Fruit fly (Drosophila melanogaster) whole organism, embryonic: ENCODE data around the gene CG42763.
A peak's percentile ranks its signal among the peaks of the same experiment; 100 is the strongest.

Experiments used
- CG11696 ChIP-seq: fragments of 200-800 bp; sonication (Bioruptor generic); IDR thresholded peaks from 2 replicates; pipeline ENCODE4 v1.3.6; 2022; ENCODE audit warnings: missing biosample characterization, missing genetic modification characterization
- CG11723 ChIP-seq: fragments of 200-800 bp; sonication (Bioruptor generic); optimal IDR thresholded peaks from 2 replicates; lab custom pipeline; 2017; ENCODE audit warnings: missing biosample characterization, mild to moderate bottlenecking, missing genetic modification characterization
- CG12219 ChIP-seq: fragments of 200-800 bp; sonication (Bioruptor generic); optimal IDR thresholded peaks from 3 replicates; lab custom pipeline; 2018; ENCODE audit warnings: missing biosample characterization, mild to moderate bottlenecking, missing genetic modification characterization
- CG12391 ChIP-seq: fragments of 200-800 bp; sonication (Bioruptor generic); optimal IDR thresholded peaks from 3 replicates; lab custom pipeline; 2018; ENCODE audit warnings: missing biosample characterization, mild to moderate bottlenecking, missing genetic modification characterization, moderate library complexity
- CG13424 ChIP-seq: fragments of 200-800 bp; sonication (Bioruptor generic); optimal IDR thresholded peaks from 2 replicates; lab custom pipeline; 2019; ENCODE audit warnings: missing biosample characterization, mild to moderate bottlenecking, missing genetic modification characterization, moderate library complexity
- CG14441 ChIP-seq: fragments of 200-800 bp; sonication (Bioruptor generic); IDR thresholded peaks from 2 replicates; pipeline ENCODE4 v1.3.6; 2022; ENCODE audit warnings: missing biosample characterization, missing genetic modification characterization
- CG15269 ChIP-seq: fragments of 200-800 bp; sonication (Bioruptor generic); optimal IDR thresholded peaks from 2 replicates; lab custom pipeline; 2018; ENCODE audit warnings: missing biosample characterization, mild to moderate bottlenecking, missing genetic modification characterization, moderate library complexity
- CG15514 ChIP-seq: fragments of 200-800 bp; sonication (Bioruptor generic); optimal IDR thresholded peaks from 3 replicates; lab custom pipeline; 2017; ENCODE audit warnings: missing biosample characterization, missing genetic modification characterization, mild to moderate bottlenecking, moderate library complexity, missing genetic modification reagents
- CG15696 ChIP-seq: fragments of 200-800 bp; sonication (Bioruptor generic); optimal IDR thresholded peaks from 2 replicates; lab custom pipeline; 2019; ENCODE audit warnings: missing biosample characterization, mild to moderate bottlenecking, missing genetic modification characterization, moderate library complexity
- CG17361 ChIP-seq: fragments of 200-800 bp; sonication (Bioruptor generic); IDR thresholded peaks from 3 replicates; pipeline ENCODE4 v1.3.6; 2022; ENCODE audit warnings: missing biosample characterization, missing genetic modification characterization
- CG17612 ChIP-seq: fragments of 200-800 bp; sonication (Bioruptor generic); IDR thresholded peaks from 2 replicates; pipeline ENCODE4 v1.3.6; 2022; ENCODE audit warnings: missing biosample characterization, missing genetic modification characterization
- CG17802 ChIP-seq: fragments of 200-800 bp; sonication (Bioruptor generic); optimal IDR thresholded peaks from 2 replicates; lab custom pipeline; 2018; ENCODE audit warnings: missing biosample characterization, mild to moderate bottlenecking, missing genetic modification characterization, moderate library complexity
- CG17912 ChIP-seq: fragments of 200-800 bp; sonication (Bioruptor generic); optimal IDR thresholded peaks from 2 replicates; lab custom pipeline; 2018; ENCODE audit warnings: missing biosample characterization, mild to moderate bottlenecking, missing genetic modification characterization
- CG18599 ChIP-seq: fragments of 200-800 bp; sonication (Bioruptor generic); optimal IDR thresholded peaks from 3 replicates; lab custom pipeline; 2017; ENCODE audit warnings: missing biosample characterization, missing genetic modification characterization, mild to moderate bottlenecking, moderate library complexity, missing genetic modification reagents
- CG6254 ChIP-seq: fragments of 200-800 bp; sonication (Bioruptor generic); optimal IDR thresholded peaks from 3 replicates; lab custom pipeline; 2017; ENCODE audit warnings: mild to moderate bottlenecking, missing biosample characterization, missing genetic modification reagents, missing genetic modification characterization
- CG6765 ChIP-seq: fragments of 200-800 bp; sonication (Bioruptor generic); optimal IDR thresholded peaks from 3 replicates; lab custom pipeline; 2017; ENCODE audit warnings: missing biosample characterization, mild to moderate bottlenecking, missing genetic modification characterization
- CG6813 ChIP-seq: fragments of 200-800 bp; sonication (Bioruptor generic); optimal IDR thresholded peaks from 2 replicates; lab custom pipeline; 2017; ENCODE audit warnings: missing biosample characterization, missing genetic modification characterization, mild to moderate bottlenecking, moderate library complexity, missing genetic modification reagents
- CkIIα-i1 ChIP-seq: fragments of 200-800 bp; sonication (Bioruptor generic); IDR thresholded peaks from 2 replicates; pipeline ENCODE4 v1.3.6; 2022; ENCODE audit warnings: missing biosample characterization, missing genetic modification characterization
- CrebB ChIP-seq: fragments of 200-800 bp; sonication (Bioruptor generic); optimal IDR thresholded peaks from 3 replicates; lab custom pipeline; 2018; ENCODE audit warnings: missing biosample characterization, mild to moderate bottlenecking, missing genetic modification characterization
- Drgx ChIP-seq: fragments of 200-800 bp; sonication (Bioruptor generic); IDR thresholded peaks from 2 replicates; pipeline ENCODE4 v1.3.6; 2022; ENCODE audit warnings: missing biosample characterization, missing genetic modification characterization
- Fer1 ChIP-seq: fragments of 200-800 bp; sonication (Bioruptor generic); optimal IDR thresholded peaks from 2 replicates; lab custom pipeline; 2017; ENCODE audit warnings: missing biosample characterization, mild to moderate bottlenecking, missing genetic modification characterization
- HHEX ChIP-seq: fragments of 200-800 bp; sonication (Bioruptor generic); optimal IDR thresholded peaks from 3 replicates; lab custom pipeline; 2017; ENCODE audit warnings: missing biosample characterization, mild to moderate bottlenecking, missing genetic modification characterization, missing genetic modification reagents
- HLH54F ChIP-seq: fragments of 200-800 bp; sonication (Bioruptor generic); optimal IDR thresholded peaks from 3 replicates; lab custom pipeline; 2016; ENCODE audit warnings: missing biosample characterization, missing genetic modification characterization
- NfI ChIP-seq: fragments of 200-800 bp; sonication (Bioruptor generic); optimal IDR thresholded peaks from 3 replicates; lab custom pipeline; 2018; ENCODE audit warnings: missing biosample characterization, mild to moderate bottlenecking, missing genetic modification characterization, moderate library complexity
- Oaz ChIP-seq: fragments of 200-800 bp; sonication (Bioruptor generic); IDR thresholded peaks from 2 replicates; pipeline ENCODE4 v1.3.6; 2022; ENCODE audit warnings: missing biosample characterization, missing genetic modification characterization
- PHDP ChIP-seq: fragments of 200-800 bp; sonication (Bioruptor generic); optimal IDR thresholded peaks from 3 replicates; lab custom pipeline; 2018; ENCODE audit warnings: missing biosample characterization, mild to moderate bottlenecking, missing genetic modification characterization, moderate library complexity
- Stat92E ChIP-seq, 3 experiments: fragments of >200 bp in 2 of 3; fragments of 200-800 bp in 1 of 3; sonication (Bioruptor generic) in 1 of 3; optimal IDR thresholded peaks; 2 replicates each; lab custom pipeline; 2017 to 2019; ENCODE audit warnings: missing biosample characterization in 3 of 3, missing genetic modification characterization in 3 of 3, mild to moderate bottlenecking in 1 of 3, moderate library complexity in 1 of 3
- TFAM ChIP-seq: fragments of 200-800 bp; sonication (Bioruptor generic); optimal IDR thresholded peaks from 2 replicates; lab custom pipeline; 2017; ENCODE audit warnings: missing biosample characterization, missing genetic modification characterization, inconsistent platforms
- Tbp ChIP-seq: fragments of >200 bp; optimal IDR thresholded peaks from 2 replicates; lab custom pipeline; 2018; ENCODE audit warnings: missing biosample characterization, missing genetic modification characterization
- Xrp1 ChIP-seq: fragments of 200-800 bp; sonication (Bioruptor generic); IDR thresholded peaks from 2 replicates; pipeline ENCODE4 v1.3.6; 2022; ENCODE audit warnings: missing biosample characterization, missing genetic modification characterization
- al ChIP-seq: fragments of 200-800 bp; sonication (Bioruptor generic); IDR thresholded peaks from 2 replicates; pipeline ENCODE4 v1.3.6; 2022; ENCODE audit warnings: missing biosample characterization, missing genetic modification characterization
- dmrt99B ChIP-seq: fragments of 200-800 bp; sonication (Bioruptor generic); optimal IDR thresholded peaks from 2 replicates; lab custom pipeline; 2018; ENCODE audit warnings: missing biosample characterization, mild to moderate bottlenecking, missing genetic modification characterization, moderate library complexity
- eve ChIP-seq, 2 experiments: fragments of >200 bp; optimal IDR thresholded peaks; 2 replicates each; lab custom pipeline; 2017; ENCODE audit warnings: missing biosample characterization in 2 of 2, missing genetic modification characterization in 2 of 2
- fd102C ChIP-seq: fragments of 200-800 bp; sonication (Bioruptor generic); optimal IDR thresholded peaks from 2 replicates; lab custom pipeline; 2018; ENCODE audit warnings: missing biosample characterization, mild to moderate bottlenecking, missing genetic modification characterization, moderate library complexity
- grau ChIP-seq: fragments of 200-800 bp; optimal IDR thresholded peaks from 3 replicates; lab custom pipeline; 2019; ENCODE audit warnings: missing biosample characterization, mild to moderate bottlenecking, missing genetic modification characterization, moderate library complexity
- grn ChIP-seq: fragments of 200-800 bp; sonication (Bioruptor generic); optimal IDR thresholded peaks from 3 replicates; lab custom pipeline; 2017; ENCODE audit warnings: missing biosample characterization, missing genetic modification characterization
- gro ChIP-seq: fragments of 200-800 bp; sonication (Bioruptor generic); optimal IDR thresholded peaks from 2 replicates; lab custom pipeline; 2016; ENCODE audit warnings: missing biosample characterization, missing genetic modification characterization
- kay ChIP-seq: fragments of 200-800 bp; sonication (Bioruptor generic); optimal IDR thresholded peaks from 2 replicates; lab custom pipeline; 2016; ENCODE audit warnings: missing biosample characterization, missing genetic modification characterization
- lbe ChIP-seq: fragments of 200-800 bp; sonication (Bioruptor generic); optimal IDR thresholded peaks from 2 replicates; lab custom pipeline; 2016; ENCODE audit warnings: missing biosample characterization, mild to moderate bottlenecking, missing genetic modification characterization
- mirr ChIP-seq: fragments of 200-800 bp; sonication (Bioruptor generic); optimal IDR thresholded peaks from 3 replicates; lab custom pipeline; 2018; ENCODE audit warnings: missing biosample characterization, mild to moderate bottlenecking, missing genetic modification characterization
- onecut ChIP-seq: fragments of 200-800 bp; sonication (Bioruptor generic); IDR thresholded peaks from 2 replicates; pipeline ENCODE4 v1.3.6; 2022; ENCODE audit warnings: missing biosample characterization, missing genetic modification characterization
- org-1 ChIP-seq: fragments of 200-800 bp; sonication (Bioruptor generic); optimal IDR thresholded peaks from 2 replicates; lab custom pipeline; 2017; ENCODE audit warnings: missing biosample characterization, missing genetic modification characterization
- scrt ChIP-seq: fragments of 200-800 bp; sonication (Bioruptor generic); optimal IDR thresholded peaks from 2 replicates; lab custom pipeline; 2018; ENCODE audit warnings: missing biosample characterization, mild to moderate bottlenecking, missing genetic modification characterization, moderate library complexity
- sug ChIP-seq: fragments of 200-800 bp; optimal IDR thresholded peaks from 2 replicates; lab custom pipeline; 2019; ENCODE audit warnings: missing biosample characterization, mild to moderate bottlenecking, missing genetic modification characterization, moderate library complexity
- tll ChIP-seq, 2 experiments: fragments of 200-800 bp in 1 of 2; fragments of >200 bp in 1 of 2; sonication (Bioruptor generic) in 1 of 2; optimal IDR thresholded peaks; 2 replicates each; lab custom pipeline; 2017 to 2019; ENCODE audit warnings: missing biosample characterization in 2 of 2, missing genetic modification characterization in 2 of 2, mild to moderate bottlenecking in 1 of 2, moderate library complexity in 1 of 2
- trem ChIP-seq: fragments of 200-800 bp; optimal IDR thresholded peaks from 3 replicates; lab custom pipeline; 2019; ENCODE audit warnings: missing biosample characterization, mild to moderate bottlenecking, missing genetic modification characterization, moderate library complexity
- ttk ChIP-seq: fragments of 200-800 bp; sonication (Bioruptor generic); IDR thresholded peaks from 2 replicates; pipeline ENCODE4 v2.1.2; 2022; ENCODE audit warnings: missing biosample characterization, missing genetic modification characterization

Gene CG42763

dm6 chr2L:8100489-8101352, 44.2 kb downstream of the CG42763 start (continued):
- peak; percentile 8 for TF ChIP-seq kay
- peak; percentile 53 for TF ChIP-seq gro (GFP tag; lab: Kevin White, UChicago)
- TF ChIP-seq CG11723 (GFP tag; lab: Kevin White, UChicago), result peak; percentile 10
- TF ChIP-seq Stat92E (GFP tag; optimal IDR thresholded peaks at IDR 0.05; lab: Kevin White, UChicago), result peak in 1 of 3 experiments; percentile 62
- TF ChIP-seq CG17612, result 0 out of 2 replicates have a peak, but pooled peaks have one; percentile 25
- TF ChIP-seq CG15696 (tag; lab: Kevin White, UChicago), result no peak
- TF ChIP-seq CkIIα-i1 (GFP tag; lab: Robert Waterston, UW), result no peak
- peak; percentile 11 for TF ChIP-seq Fer1
- TF ChIP-seq lbe (GFP tag; lab: Kevin White, UChicago), result peak; percentile 44
- TF ChIP-seq al (GFP tag; lab: Robert Waterston, UW), result no peak
- TF ChIP-seq CG12391, result peak; percentile 9
- TF ChIP-seq Tbp (GFP tag; lab: Kevin White, UChicago), result no peak
- TF ChIP-seq CrebB, result peak; percentile 12
- TF ChIP-seq Xrp1 (GFP tag; lab: Robert Waterston, UW), result 0 out of 2 replicates have a peak, but pooled peaks have one; percentile 27
- peak; percentile 23 for TF ChIP-seq CG6254 (GFP tag; lab: Kevin White, UChicago)
- TF ChIP-seq Oaz (GFP tag; lab: Robert Waterston, UW), result no peak
- no peak for TF ChIP-seq CG13424 (tag; lab: Kevin White, UChicago)
- peak; percentile 44 for TF ChIP-seq CG6813 (GFP tag; lab: Kevin White, UChicago)
- TF ChIP-seq CG6765 (GFP tag; lab: Kevin White, UChicago), result peak; percentile 2
- TF ChIP-seq sug (tag; lab: Kevin White, UChicago), result peak; percentile 86
- TF ChIP-seq PHDP (tag; lab: Kevin White, UChicago), result peak; percentile 45
- TF ChIP-seq mirr (GFP tag; lab: Kevin White, UChicago), result peak; percentile 99
- peak; percentile 37 for TF ChIP-seq CG12219
- TF ChIP-seq grn (GFP tag; lab: Kevin White, UChicago), result peak; percentile 81
- TF ChIP-seq dmrt99B (tag; lab: Kevin White, UChicago), result peak; percentile 18
- TF ChIP-seq CG14441 (GFP tag; lab: Robert Waterston, UW), result 0 out of 2 replicates have a peak, but pooled peaks have one; percentile 5
- peak; percentile 41 for TF ChIP-seq grau
- TF ChIP-seq HLH54F, result no peak
- TF ChIP-seq CG18599 (GFP tag; lab: Kevin White, UChicago), result peak; percentile 41
- peak in 1 of 2 experiments; percentile 65 for TF ChIP-seq eve (GFP tag; optimal IDR thresholded peaks at IDR 0.05; lab: Kevin White, UChicago)
- no peak for TF ChIP-seq NfI (GFP tag; lab: Kevin White, UChicago)
- peak; percentile 1 for TF ChIP-seq HHEX (GFP tag; lab: Kevin White, UChicago)
- no peak for TF ChIP-seq fd102C (GFP tag; lab: Kevin White, UChicago)
- no peak for TF ChIP-seq CG17802 (tag; lab: Kevin White, UChicago)
- peak in 1 of 2 experiments; percentile 53 for TF ChIP-seq tll (GFP tag; optimal IDR thresholded peaks at IDR 0.05; lab: Kevin White, UChicago)
- TF ChIP-seq org-1 (GFP tag; lab: Kevin White, UChicago), result peak; percentile 16
- no peak for TF ChIP-seq CG15514 (GFP tag; lab: Kevin White, UChicago)
- peak; percentile 2 for TF ChIP-seq trem (tag; lab: Kevin White, UChicago)
- TF ChIP-seq CG17361 (GFP tag; lab: Robert Waterston, UW), result peak; percentile 31; the same call in 1 of the 3 replicates
- no peak for TF ChIP-seq TFAM (GFP tag; lab: Kevin White, UChicago)
- no peak for TF ChIP-seq ttk (GFP tag; lab: Robert Waterston, UW)
- peak; percentile 0 for TF ChIP-seq CG17912 (GFP tag; lab: Kevin White, UChicago)
- TF ChIP-seq scrt (GFP tag; lab: Kevin White, UChicago), result peak; percentile 4
- peak; percentile 26; the same call in 1 of the 2 replicates for TF ChIP-seq Drgx (GFP tag; lab: Robert Waterston, UW)
- TF ChIP-seq onecut (GFP tag; lab: Robert Waterston, UW), result peak; percentile 7; the same call in 1 of the 2 replicates
- 0 out of 2 replicates have a peak, but pooled peaks have one; percentile 6 for TF ChIP-seq CG11696 (GFP tag; lab: Robert Waterston, UW)
- TF ChIP-seq CG15269 (tag; lab: Kevin White, UChicago), result peak; percentile 25
